Worm (Caenorhabditis elegans) whole organism, midembryonic: ENCODE results near the gene str-262.

ENCODE experiments used
- flt-1 ChIP-seq: fragments of 200-800 bp; sonication (Bioruptor generic); IDR thresholded peaks from 2 replicates; pipeline ENCODE4 v1.3.6; 2022; ENCODE audit warnings: missing genetic modification characterization, missing compliant biosample characterization
- ztf-23 ChIP-seq: fragments of 200-800 bp; sonication (Bioruptor generic); IDR thresholded peaks from 2 replicates; pipeline ENCODE4 v1.3.6; 2022; ENCODE audit warnings: missing genetic modification reagents, missing genetic modification characterization, missing compliant biosample characterization

- TF ChIP-seq ztf-23 (GFP tag; lab: Robert Waterston, UW) (no peak), flt-1 (no peak)
These were observed 9.2 kb downstream of the str-262 start, which contains the start of gene str-134 for ce11 chrV:743348-743747.
